Fruit fly (Drosophila melanogaster) whole organism, pupa: ENCODE results near the gene Hsp67Ba.

Experiments
- CG13204 ChIP-seq: fragments of 200-800 bp; sonication (Bioruptor generic); optimal IDR thresholded peaks from 2 replicates; lab custom pipeline; 2018; ENCODE audit warnings: missing biosample characterization, mild to moderate bottlenecking, missing genetic modification characterization, moderate library complexity
- CG14655 ChIP-seq: fragments of 200-800 bp; sonication (Bioruptor generic); optimal IDR thresholded peaks from 3 replicates; lab custom pipeline; 2017; ENCODE audit warnings: mild to moderate bottlenecking, missing biosample characterization, missing genetic modification reagents, missing genetic modification characterization
- CG15710 ChIP-seq: fragments of 200-800 bp; sonication (Bioruptor generic); optimal IDR thresholded peaks from 2 replicates; lab custom pipeline; 2018; ENCODE audit warnings: missing biosample characterization, mild to moderate bottlenecking, missing genetic modification characterization, moderate library complexity
- CG34367 ChIP-seq: fragments of 200-800 bp; sonication (Bioruptor generic); optimal IDR thresholded peaks from 2 replicates; lab custom pipeline; 2018; ENCODE audit warnings: missing biosample characterization, mild to moderate bottlenecking, missing genetic modification characterization
- CG4496 ChIP-seq: fragments of 200-800 bp; sonication (Bioruptor generic); IDR thresholded peaks from 3 replicates; pipeline ENCODE4 v1.3.6; 2022; ENCODE audit warnings: missing biosample characterization, missing genetic modification characterization
- Ets98B ChIP-seq: fragments of 200-800 bp; sonication (Bioruptor generic); IDR thresholded peaks from 2 replicates; pipeline ENCODE4 v1.3.6; 2022; ENCODE audit warnings: missing biosample characterization, missing genetic modification characterization
- gl ChIP-seq: fragments of 200-800 bp; sonication (Bioruptor generic); optimal IDR thresholded peaks from 2 replicates; lab custom pipeline; 2018; ENCODE audit warnings: missing biosample characterization, mild to moderate bottlenecking, missing genetic modification characterization
- rn ChIP-seq: fragments of 200-800 bp; sonication (Bioruptor generic); IDR thresholded peaks from 2 replicates; pipeline ENCODE4 v1.3.6; 2022; ENCODE audit warnings: missing biosample characterization, missing genetic modification characterization

DNA sequence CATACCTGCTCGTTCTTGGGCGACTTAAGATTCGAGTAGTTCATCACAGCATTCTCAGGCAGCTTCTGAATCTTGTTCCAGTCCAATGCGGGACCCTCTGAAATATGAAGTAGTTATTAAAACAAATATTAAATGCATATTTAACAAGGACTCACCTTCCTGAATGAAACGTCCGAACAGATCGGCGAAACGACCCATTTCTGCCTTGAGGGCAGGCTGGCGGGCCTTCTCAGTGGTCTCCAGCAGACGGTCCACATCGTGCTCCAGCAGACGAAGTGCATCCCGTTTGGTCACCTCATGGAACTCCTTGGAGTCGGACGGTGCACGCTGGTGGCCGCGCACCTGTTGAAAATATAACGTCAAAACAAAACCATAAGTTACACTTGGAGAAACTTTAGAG, 25.6 kb downstream of the Hsp67Ba start, which contains the start of gene CG32040:
- TF ChIP-seq CG14655 (no peak), CG15710 (tag; lab: Kevin White, UChicago) (no peak), rn (GFP tag; lab: Robert Waterston, UW) (no peak), CG4496 (GFP tag; lab: Robert Waterston, UW) (no peak), CG13204 (no peak), Ets98B (no peak), gl (tag; lab: Kevin White, UChicago) (no peak), CG34367 (tag; lab: Kevin White, UChicago) (no peak)
